Worm (Caenorhabditis elegans) whole organism, L3 larva: Measurements from ENCODE around the gene abhd-5.2.

Source experiments
- jun-1 ChIP-seq: fragments of 150-350 bp; optimal IDR thresholded peaks from 2 replicates; lab custom pipeline; 2014; ENCODE audit warnings: missing biosample characterization, missing genetic modification reagents, missing genetic modification characterization
- nhr-11 ChIP-seq: fragments of 150-350 bp; optimal IDR thresholded peaks from 2 replicates; lab custom pipeline; 2014; ENCODE audit warnings: missing biosample characterization, missing genetic modification characterization
- nhr-67 ChIP-seq: fragments of 150-350 bp; optimal IDR thresholded peaks from 2 replicates; lab custom pipeline; 2014; ENCODE audit warnings: missing biosample characterization, missing genetic modification characterization
- nhr-77 ChIP-seq: fragments of 150-350 bp; optimal IDR thresholded peaks from 2 replicates; lab custom pipeline; 2014; ENCODE audit warnings: missing biosample characterization, missing genetic modification characterization
- pha-4 ChIP-seq: fragments of 150-350 bp; optimal IDR thresholded peaks from 2 replicates; lab custom pipeline; 2014; ENCODE audit warnings: missing biosample characterization, missing genetic modification reagents, missing genetic modification characterization
- unc-62 ChIP-seq: fragments of 150-350 bp; sonication (generic microtip); optimal IDR thresholded peaks from 4 replicates; lab custom pipeline; 2014; ENCODE audit warnings: missing biosample characterization, missing genetic modification reagents, missing genetic modification characterization
- ztf-4 ChIP-seq: fragments of 150-350 bp; optimal IDR thresholded peaks from 2 replicates; lab custom pipeline; 2014; ENCODE audit warnings: missing biosample characterization, missing genetic modification characterization

ce11 chrV:4884490-4884889, 40.0 kb downstream of the abhd-5.2 start, which contains the start of gene T19H12.12:
- TF ChIP-seq unc-62 (GFP tag; lab: Kevin White, UChicago) (no peak), pha-4 (tag; lab: Kevin White, UChicago) (no peak), nhr-11 (tag; lab: Kevin White, UChicago) (no peak), nhr-67 (no peak), jun-1 (no peak), ztf-4 (tag; lab: Kevin White, UChicago) (no peak), nhr-77 (tag; lab: Kevin White, UChicago) (no peak)
